Fruit fly (Drosophila melanogaster): ENCODE results near the gene Abca3.

DNA sequence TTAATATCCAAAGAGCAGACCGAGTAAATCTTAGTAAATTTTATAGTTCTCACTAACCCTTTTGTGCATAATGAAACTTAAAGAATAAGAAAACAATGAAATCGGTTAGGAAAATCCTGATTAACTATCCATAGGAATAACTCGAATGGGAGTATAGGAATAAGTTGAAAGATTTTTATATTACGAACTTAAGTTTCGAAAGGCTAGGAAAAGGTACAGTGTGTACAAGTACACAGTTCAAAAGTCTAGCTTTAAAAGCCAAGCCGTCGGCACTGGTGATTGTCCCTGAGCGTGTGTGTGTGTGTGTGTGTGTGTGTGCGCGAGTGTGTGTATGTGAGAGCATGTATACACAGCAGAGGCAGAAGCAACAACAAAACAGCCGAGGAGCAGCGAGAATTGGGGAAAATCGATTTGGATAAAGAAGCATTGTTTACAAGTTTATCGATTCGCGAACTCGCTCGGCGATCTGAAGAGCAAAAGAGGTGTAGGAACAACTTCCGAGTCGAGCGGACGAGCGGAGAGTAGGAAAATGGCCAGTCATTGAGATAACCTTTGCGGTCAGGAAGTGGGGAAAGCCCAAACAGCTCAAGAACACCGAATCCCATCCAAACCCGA, 44.9 kb upstream of the Abca3 start:
- no peak for TF ChIP-seq CG12768 (GFP tag; optimal IDR thresholded peaks at IDR 0.05)
- TF ChIP-seq cic (GFP tag; optimal IDR thresholded peaks at IDR 0.05), result no peak
- no peak for TF ChIP-seq kay (GFP tag; ENCODE audit: borderline replicate concordance)
- TF ChIP-seq CG11617 (GFP tag; optimal IDR thresholded peaks at IDR 0.05), result no peak
- TF ChIP-seq cnc (optimal IDR thresholded peaks at IDR 0.05), result no peak
